Worm (Caenorhabditis elegans) whole organism, young adult: ENCODE measurements around the gene hsp-12.3.

ENCODE experiments used
- ama-1 ChIP-seq, 3 experiments: fragments of 150-350 bp in 1 of 3; sonication (generic microtip) in 2 of 3; optimal IDR thresholded peaks; 2 replicates each; lab custom pipeline; 2014 to 2018; ENCODE audit warnings: missing biosample characterization in 2 of 3, missing genetic modification characterization in 2 of 3, missing genetic modification reagents in 2 of 3
- aptf-3 ChIP-seq: fragments of 200-800 bp; sonication (Bioruptor generic); IDR thresholded peaks from 2 replicates; pipeline ENCODE4 v1.3.6; 2022; ENCODE audit warnings: missing genetic modification characterization, missing compliant biosample characterization
- bed-2 ChIP-seq: fragments of 200-800 bp; sonication (Bioruptor generic); IDR thresholded peaks from 2 replicates; pipeline ENCODE4 v1.3.6; 2022; ENCODE audit warnings: missing genetic modification reagents, missing genetic modification characterization, missing compliant biosample characterization
- ceh-40 ChIP-seq: fragments of 200-800 bp; sonication (Bioruptor generic); IDR thresholded peaks from 2 replicates; pipeline ENCODE4 v1.3.6; 2022; ENCODE audit warnings: missing genetic modification characterization, missing compliant biosample characterization
- dpl-1 ChIP-seq: fragments of 150-350 bp; optimal IDR thresholded peaks from 2 replicates; lab custom pipeline; 2014; ENCODE audit warnings: missing biosample characterization, missing genetic modification reagents, missing genetic modification characterization
- ets-4 ChIP-seq: fragments of 200-800 bp; sonication (Bioruptor generic); optimal IDR thresholded peaks from 2 replicates; lab custom pipeline; 2018; ENCODE audit warnings: mild to moderate bottlenecking, missing genetic modification characterization, missing compliant biosample characterization
- lin-40 ChIP-seq: sonication (generic microtip); optimal IDR thresholded peaks from 2 replicates; lab custom pipeline; 2016; ENCODE audit warnings: missing genetic modification characterization, mild to moderate bottlenecking, missing compliant biosample characterization, missing genotype, missing genetic modification reagents
- lsl-1 ChIP-seq: fragments of 200-800 bp; sonication (Bioruptor generic); optimal IDR thresholded peaks from 2 replicates; lab custom pipeline; 2018; ENCODE audit warnings: mild to moderate bottlenecking, missing genetic modification characterization, moderate library complexity, missing compliant biosample characterization
- nfya-1 ChIP-seq: sonication (generic microtip); optimal IDR thresholded peaks from 2 replicates; lab custom pipeline; 2017; ENCODE audit warnings: antibody characterized with exemption, missing compliant biosample characterization, missing genetic modification characterization, borderline replicate concordance; ENCODE audit not compliant: insufficient read depth
- pbrm-1 ChIP-seq: fragments of 200-800 bp; sonication (Bioruptor generic); IDR thresholded peaks from 2 replicates; pipeline ENCODE4 v1.3.6; 2022; ENCODE audit warnings: missing genetic modification reagents, missing genetic modification characterization, missing compliant biosample characterization
- unc-130 ChIP-seq: sonication (generic microtip); optimal IDR thresholded peaks from 2 replicates; lab custom pipeline; 2016; ENCODE audit warnings: missing genetic modification reagents, missing genetic modification characterization, missing compliant biosample characterization

- TF ChIP-seq ceh-40 (GFP tag; lab: Robert Waterston, UW) = no peak
- TF ChIP-seq ama-1 (optimal IDR thresholded peaks at IDR 0.05; lab: Kevin White, UChicago) = no peak
- no peak for TF ChIP-seq ama-1 (GFP tag; optimal IDR thresholded peaks at IDR 0.05; lab: Kevin White, UChicago)
- TF ChIP-seq lin-40 (tag; lab: Kevin White, UChicago) = no peak
- TF ChIP-seq pbrm-1 (GFP tag; lab: Robert Waterston, UW) = no peak
- TF ChIP-seq dpl-1 = no peak
- no peak for TF ChIP-seq aptf-3 (GFP tag; lab: Robert Waterston, UW)
- TF ChIP-seq ets-4 (GFP tag; lab: Kevin White, UChicago) = no peak
- TF ChIP-seq nfya-1 (tag; lab: Kevin White, UChicago) = no peak
- no peak for TF ChIP-seq bed-2 (GFP tag; lab: Robert Waterston, UW)
- no peak for TF ChIP-seq unc-130 (GFP tag; lab: Kevin White, UChicago)
- no peak for TF ChIP-seq lsl-1 (GFP tag; lab: Kevin White, UChicago)
Observed at ce11 chrIV:9432327-9432726, 13.0 kb downstream of the hsp-12.3 start.
